Fruit fly (Drosophila melanogaster) whole organism, embryonic: ENCODE data around the gene CG32686.

Experiments
- ATbp ChIP-seq: fragments of 200-800 bp; sonication (Bioruptor generic); optimal IDR thresholded peaks from 2 replicates; lab custom pipeline; 2017; ENCODE audit warnings: missing biosample characterization, mild to moderate bottlenecking, missing genetic modification characterization, missing genetic modification reagents
- CG10462 ChIP-seq: fragments of 200-800 bp; sonication (Bioruptor generic); optimal IDR thresholded peaks from 2 replicates; lab custom pipeline; 2016; ENCODE audit warnings: missing biosample characterization, missing genetic modification characterization
- CG10543 ChIP-seq: fragments of 200-800 bp; sonication (Bioruptor generic); optimal IDR thresholded peaks from 3 replicates; lab custom pipeline; 2017; ENCODE audit warnings: missing biosample characterization, mild to moderate bottlenecking, missing genetic modification characterization, moderate library complexity
- CG12236 ChIP-seq: fragments of 200-800 bp; sonication (Bioruptor generic); optimal IDR thresholded peaks from 2 replicates; lab custom pipeline; 2016; ENCODE audit warnings: missing biosample characterization, missing genetic modification characterization
- CG12744 ChIP-seq: fragments of 200-800 bp; sonication (Bioruptor generic); optimal IDR thresholded peaks from 2 replicates; lab custom pipeline; 2016; ENCODE audit warnings: missing biosample characterization, missing genetic modification characterization
- CG13296 ChIP-seq: fragments of 200-800 bp; sonication (Bioruptor generic); optimal IDR thresholded peaks from 3 replicates; lab custom pipeline; 2018; ENCODE audit warnings: missing biosample characterization, mild to moderate bottlenecking, missing genetic modification characterization
- CG14965 ChIP-seq: fragments of 200-800 bp; sonication (Bioruptor generic); optimal IDR thresholded peaks from 2 replicates; lab custom pipeline; 2016; ENCODE audit warnings: missing biosample characterization, missing genetic modification characterization, borderline replicate concordance
- CG17385 ChIP-seq: fragments of 200-800 bp; sonication (Bioruptor generic); optimal IDR thresholded peaks from 3 replicates; lab custom pipeline; 2018; ENCODE audit warnings: missing biosample characterization, mild to moderate bottlenecking, missing genetic modification characterization
- CG17802 ChIP-seq: fragments of 200-800 bp; sonication (Bioruptor generic); optimal IDR thresholded peaks from 2 replicates; lab custom pipeline; 2018; ENCODE audit warnings: missing biosample characterization, mild to moderate bottlenecking, missing genetic modification characterization, moderate library complexity
- CG18476 ChIP-seq: fragments of 200-800 bp; sonication (Bioruptor generic); optimal IDR thresholded peaks from 2 replicates; lab custom pipeline; 2016; ENCODE audit warnings: missing biosample characterization, mild to moderate bottlenecking, missing genetic modification characterization
- CG18599 ChIP-seq: fragments of 200-800 bp; sonication (Bioruptor generic); optimal IDR thresholded peaks from 3 replicates; lab custom pipeline; 2017; ENCODE audit warnings: missing biosample characterization, missing genetic modification characterization, mild to moderate bottlenecking, moderate library complexity, missing genetic modification reagents
- CG31224 ChIP-seq: fragments of 200-800 bp; sonication (Bioruptor generic); IDR thresholded peaks from 2 replicates; pipeline ENCODE4 v1.3.6; 2022; ENCODE audit warnings: missing biosample characterization, missing genetic modification characterization
- CG34376 ChIP-seq: fragments of 200-800 bp; sonication (Bioruptor generic); optimal IDR thresholded peaks from 2 replicates; lab custom pipeline; 2018; ENCODE audit warnings: missing biosample characterization, mild to moderate bottlenecking, missing genetic modification characterization
- CG5180 ChIP-seq: fragments of 200-800 bp; sonication (Bioruptor generic); optimal IDR thresholded peaks from 3 replicates; lab custom pipeline; 2017; ENCODE audit warnings: missing biosample characterization, missing genetic modification characterization, mild to moderate bottlenecking, moderate library complexity, missing genetic modification reagents
- CG9797 ChIP-seq: fragments of 200-800 bp; sonication (Bioruptor generic); optimal IDR thresholded peaks from 3 replicates; lab custom pipeline; 2018; ENCODE audit warnings: missing biosample characterization, mild to moderate bottlenecking, missing genetic modification characterization
- CG9876 ChIP-seq: fragments of 200-800 bp; sonication (Bioruptor generic); optimal IDR thresholded peaks from 2 replicates; lab custom pipeline; 2016; ENCODE audit warnings: missing biosample characterization, missing genetic modification characterization
- D19A ChIP-seq: fragments of 200-800 bp; optimal IDR thresholded peaks from 3 replicates; lab custom pipeline; 2019; ENCODE audit warnings: missing biosample characterization, mild to moderate bottlenecking, missing genetic modification characterization, moderate library complexity
- Deaf1 ChIP-seq: fragments of 200-800 bp; optimal IDR thresholded peaks from 3 replicates; lab custom pipeline; 2019; ENCODE audit warnings: missing biosample characterization, mild to moderate bottlenecking, missing genetic modification characterization, moderate library complexity
- Fer2 ChIP-seq: fragments of 200-800 bp; sonication (Bioruptor generic); optimal IDR thresholded peaks from 2 replicates; lab custom pipeline; 2018; ENCODE audit warnings: missing biosample characterization, mild to moderate bottlenecking, missing genetic modification characterization, moderate library complexity
- HLH54F ChIP-seq: fragments of 200-800 bp; sonication (Bioruptor generic); optimal IDR thresholded peaks from 3 replicates; lab custom pipeline; 2016; ENCODE audit warnings: missing biosample characterization, missing genetic modification characterization
- NFAT ChIP-seq: fragments of 200-800 bp; sonication (Bioruptor generic); IDR thresholded peaks from 2 replicates; pipeline ENCODE4 v1.3.6; 2022; ENCODE audit warnings: missing biosample characterization, missing genetic modification characterization
- Neu2 ChIP-seq: fragments of 200-800 bp; sonication (Bioruptor generic); optimal IDR thresholded peaks from 3 replicates; lab custom pipeline; 2016; ENCODE audit warnings: missing biosample characterization, missing genetic modification characterization, borderline replicate concordance
- Opbp ChIP-seq: fragments of 200-800 bp; sonication (Bioruptor generic); IDR thresholded peaks from 3 replicates; pipeline ENCODE4 v1.3.6; 2022; ENCODE audit warnings: missing biosample characterization, missing genetic modification characterization; ENCODE audit not compliant: partially characterized antibody
- Rx ChIP-seq: fragments of 200-800 bp; sonication (Bioruptor generic); IDR thresholded peaks from 2 replicates; pipeline ENCODE4 v1.3.6; 2022; ENCODE audit warnings: missing biosample characterization, missing genetic modification characterization
- Spps ChIP-seq: fragments of 200-800 bp; sonication (Bioruptor generic); optimal IDR thresholded peaks from 2 replicates; lab custom pipeline; 2018; ENCODE audit warnings: missing biosample characterization, mild to moderate bottlenecking, missing genetic modification characterization
- ac ChIP-seq: fragments of 200-800 bp; sonication (Bioruptor generic); optimal IDR thresholded peaks from 3 replicates; lab custom pipeline; 2017; ENCODE audit warnings: missing biosample characterization, mild to moderate bottlenecking, missing genetic modification characterization
- bigmax ChIP-seq: fragments of 200-800 bp; sonication (Bioruptor generic); optimal IDR thresholded peaks from 2 replicates; lab custom pipeline; 2018; ENCODE audit warnings: missing biosample characterization, mild to moderate bottlenecking, missing genetic modification characterization
- crp ChIP-seq, 2 experiments: fragments of 200-800 bp; sonication (Bioruptor generic); optimal IDR thresholded peaks; 2 replicates in 1 of 2; 3 replicates in 1 of 2; lab custom pipeline; 2017; ENCODE audit warnings: missing biosample characterization in 2 of 2, missing genetic modification characterization in 2 of 2, mild to moderate bottlenecking in 1 of 2, moderate library complexity in 1 of 2
- danr ChIP-seq: fragments of 200-800 bp; sonication (Bioruptor generic); IDR thresholded peaks from 2 replicates; pipeline ENCODE4 v1.3.6; 2022; ENCODE audit warnings: missing biosample characterization, missing genetic modification characterization
- en ChIP-seq: fragments of 200-800 bp; sonication (Bioruptor generic); optimal IDR thresholded peaks from 2 replicates; lab custom pipeline; 2016; ENCODE audit warnings: missing biosample characterization, missing genetic modification characterization
- fd102C ChIP-seq: fragments of 200-800 bp; sonication (Bioruptor generic); optimal IDR thresholded peaks from 2 replicates; lab custom pipeline; 2018; ENCODE audit warnings: missing biosample characterization, mild to moderate bottlenecking, missing genetic modification characterization, moderate library complexity
- gem ChIP-seq: fragments of 200-800 bp; sonication (Bioruptor generic); optimal IDR thresholded peaks from 2 replicates; lab custom pipeline; 2019; ENCODE audit warnings: missing biosample characterization, mild to moderate bottlenecking, missing genetic modification characterization, moderate library complexity
- hkb ChIP-seq, 2 experiments: fragments of 200-800 bp in 1 of 2; fragments of >200 bp in 1 of 2; sonication (Bioruptor generic) in 1 of 2; IDR thresholded peaks in 1 of 2; optimal IDR thresholded peaks in 1 of 2; 2 replicates each; pipeline versions ENCODE4 v1.3.6 to Lab custom; 2017 to 2022; ENCODE audit warnings: missing biosample characterization in 1 of 2, missing genetic modification characterization in 1 of 2
- ken ChIP-seq: fragments of 200-800 bp; sonication (Bioruptor generic); IDR thresholded peaks from 3 replicates; pipeline ENCODE4 v1.3.6; 2022; ENCODE audit warnings: missing biosample characterization, missing genetic modification characterization
- kni ChIP-seq: fragments of 200-800 bp; sonication (Bioruptor generic); optimal IDR thresholded peaks from 3 replicates; lab custom pipeline; 2017; ENCODE audit warnings: mild to moderate bottlenecking, missing biosample characterization, missing genetic modification reagents, missing genetic modification characterization
- lov ChIP-seq, 2 experiments: fragments of 200-800 bp in 1 of 2; fragments of >200 bp in 1 of 2; sonication (Bioruptor generic) in 1 of 2; IDR thresholded peaks in 1 of 2; optimal IDR thresholded peaks in 1 of 2; 2 replicates in 1 of 2; 3 replicates in 1 of 2; pipeline versions ENCODE4 v1.3.6 to Lab custom; 2017 to 2022; ENCODE audit warnings: missing biosample characterization in 1 of 2, missing genetic modification characterization in 1 of 2
- maf-S ChIP-seq: fragments of 200-800 bp; sonication (Bioruptor generic); optimal IDR thresholded peaks from 2 replicates; lab custom pipeline; 2016; ENCODE audit warnings: missing biosample characterization, missing genetic modification characterization
- nerfin-1 ChIP-seq: fragments of 200-800 bp; sonication (Bioruptor generic); optimal IDR thresholded peaks from 3 replicates; lab custom pipeline; 2019; ENCODE audit warnings: missing biosample characterization, mild to moderate bottlenecking, missing genetic modification characterization, moderate library complexity
- odd ChIP-seq: fragments of 200-800 bp; sonication (Bioruptor generic); optimal IDR thresholded peaks from 2 replicates; lab custom pipeline; 2017; ENCODE audit warnings: missing biosample characterization, mild to moderate bottlenecking, missing genetic modification characterization
- pfk ChIP-seq: fragments of 200-800 bp; sonication (Bioruptor generic); optimal IDR thresholded peaks from 2 replicates; lab custom pipeline; 2018; ENCODE audit warnings: missing biosample characterization, mild to moderate bottlenecking, missing genetic modification characterization, moderate library complexity
- pnt ChIP-seq: fragments of 200-800 bp; sonication (Bioruptor generic); optimal IDR thresholded peaks from 3 replicates; lab custom pipeline; 2016; ENCODE audit warnings: missing biosample characterization, missing genetic modification characterization
- pros ChIP-seq: fragments of 200-800 bp; sonication (Bioruptor generic); optimal IDR thresholded peaks from 3 replicates; lab custom pipeline; 2019; ENCODE audit warnings: missing biosample characterization, mild to moderate bottlenecking, missing genetic modification characterization, moderate library complexity
- rib ChIP-seq: fragments of 200-800 bp; sonication (Bioruptor generic); IDR thresholded peaks from 2 replicates; pipeline ENCODE4 v1.3.6; 2022; ENCODE audit warnings: missing biosample characterization, missing genetic modification characterization
- run ChIP-seq: fragments of 200-800 bp; sonication (Bioruptor generic); optimal IDR thresholded peaks from 3 replicates; lab custom pipeline; 2018; ENCODE audit warnings: missing biosample characterization, mild to moderate bottlenecking, missing genetic modification characterization
- scrt ChIP-seq: fragments of 200-800 bp; sonication (Bioruptor generic); optimal IDR thresholded peaks from 2 replicates; lab custom pipeline; 2018; ENCODE audit warnings: missing biosample characterization, mild to moderate bottlenecking, missing genetic modification characterization, moderate library complexity
- sqz ChIP-seq: fragments of 200-800 bp; sonication (Bioruptor generic); optimal IDR thresholded peaks from 3 replicates; lab custom pipeline; 2018; ENCODE audit warnings: missing biosample characterization, mild to moderate bottlenecking, missing genetic modification characterization
- stwl ChIP-seq: fragments of 200-800 bp; sonication (Bioruptor generic); optimal IDR thresholded peaks from 3 replicates; lab custom pipeline; 2018; ENCODE audit warnings: missing biosample characterization, mild to moderate bottlenecking, missing genetic modification characterization, moderate library complexity
- trem ChIP-seq: fragments of 200-800 bp; optimal IDR thresholded peaks from 3 replicates; lab custom pipeline; 2019; ENCODE audit warnings: missing biosample characterization, mild to moderate bottlenecking, missing genetic modification characterization, moderate library complexity
- usp ChIP-seq: fragments of >200 bp; optimal IDR thresholded peaks from 2 replicates; lab custom pipeline; 2017; ENCODE audit warnings: missing biosample characterization, missing genetic modification characterization

CG32686 gene

dm6 chrX:10385757-10386156, 10.6 kb upstream of the CG32686 start, which contains the start of the genes Psf3 and flw (continued):
- TF ChIP-seq maf-S (GFP tag; lab: Kevin White, UChicago) (no peak), CG31224 (no peak), scrt (GFP tag; lab: Kevin White, UChicago) (no peak), ken (no peak), CG10543 (GFP tag; lab: Kevin White, UChicago) (no peak), Opbp (GFP tag; lab: Robert Waterston, UW) (peak; percentile 72; the same call in 2 of the 3 replicates), pros (GFP tag; lab: Kevin White, UChicago) (no peak), CG12744 (GFP tag; lab: Kevin White, UChicago) (no peak), run (no peak), fd102C (no peak), Spps (no peak), CG12236 (GFP tag; lab: Kevin White, UChicago) (no peak), CG17385 (no peak), stwl (tag; lab: Kevin White, UChicago) (peak; percentile 93), pfk (GFP tag; lab: Kevin White, UChicago) (peak; percentile 15), pnt (GFP tag; lab: Kevin White, UChicago) (no peak), sqz (peak; percentile 43), Deaf1 (tag; lab: Kevin White, UChicago) (no peak), odd (GFP tag; lab: Kevin White, UChicago) (peak; percentile 14), CG10462 (no peak), CG9876 (GFP tag; lab: Kevin White, UChicago) (peak; percentile 23), CG34376 (no peak), usp (GFP tag; lab: Kevin White, UChicago) (no peak), Fer2 (tag; lab: Kevin White, UChicago) (no peak), CG14965 (GFP tag; lab: Kevin White, UChicago) (no peak), lov (optimal IDR thresholded peaks at IDR 0.05; lab: Kevin White, UChicago) (no peak), lov (GFP tag; IDR thresholded peaks at IDR 0.05; lab: Robert Waterston, UW) (no peak), Neu2 (no peak), ac (no peak), CG18476 (GFP tag; lab: Kevin White, UChicago) (no peak), hkb (optimal IDR thresholded peaks at IDR 0.05; lab: Kevin White, UChicago) (no peak), hkb (GFP tag; IDR thresholded peaks at IDR 0.05; lab: Robert Waterston, UW) (no peak), crp (GFP tag; optimal IDR thresholded peaks at IDR 0.05; lab: Kevin White, UChicago) (peak in 1 of 2 experiments; percentile 57), trem (tag; lab: Kevin White, UChicago) (peak; percentile 57), CG5180 (GFP tag; lab: Kevin White, UChicago) (no peak), kni (no peak), bigmax (GFP tag; lab: Kevin White, UChicago) (no peak), CG9797 (GFP tag; lab: Kevin White, UChicago) (peak; percentile 59), CG13296 (GFP tag; lab: Kevin White, UChicago) (peak; percentile 9), Rx (GFP tag; lab: Robert Waterston, UW) (no peak), rib (no peak), ATbp (GFP tag; lab: Kevin White, UChicago) (no peak), HLH54F (peak; percentile 24), gem (tag; lab: Kevin White, UChicago) (no peak), NFAT (peak; percentile 12; the same call in 1 of the 2 replicates), D19A (no peak), en (GFP tag; lab: Kevin White, UChicago) (no peak), CG18599 (GFP tag; lab: Kevin White, UChicago) (peak; percentile 19), CG17802 (tag; lab: Kevin White, UChicago) (no peak), danr (GFP tag; lab: Robert Waterston, UW) (no peak), nerfin-1 (no peak)
